Worm (Caenorhabditis elegans): ENCODE results near the gene R148.7.

Gene R148.7

DNA sequence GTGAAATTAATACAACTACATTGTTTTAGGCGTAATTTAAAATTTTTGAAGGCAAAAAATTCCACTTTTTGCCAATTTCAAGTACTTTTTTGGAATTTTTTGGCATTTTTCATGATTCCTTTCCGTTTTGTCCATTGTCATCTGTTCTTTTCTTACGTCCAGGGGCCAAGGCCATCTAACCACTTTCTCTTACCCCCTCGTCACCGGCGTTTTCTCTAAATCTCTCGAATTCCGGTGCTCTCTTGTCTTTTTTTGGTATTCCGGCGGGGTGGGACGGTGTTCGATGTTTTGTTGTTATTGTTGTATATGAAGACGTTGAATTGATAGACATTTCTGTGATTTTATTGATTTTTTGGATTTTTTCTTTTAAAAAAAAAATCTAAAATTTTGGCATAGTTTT is 36.6 kb downstream of the R148.7 start:
- TF ChIP-seq daf-16 (GFP tag; optimal IDR thresholded peaks at IDR 0.05) (no peak), daf-16 (tag; optimal IDR thresholded peaks at IDR 0.05) (no peak), nhr-25 (tag; optimal IDR thresholded peaks at IDR 0.05; ENCODE audit: borderline replicate concordance, insufficient read depth) (peak; percentile 73), nhr-28 (tag; optimal IDR thresholded peaks at IDR 0.05) (peak; percentile 23), lin-15B (tag; optimal IDR thresholded peaks at IDR 0.05) (no peak), madf-5 (GFP tag; IDR thresholded peaks at IDR 0.05) (no peak), T20F7.1 (GFP tag; optimal IDR thresholded peaks at IDR 0.05) (no peak), ztf-11 (tag; optimal IDR thresholded peaks at IDR 0.05) (no peak), jun-1 (tag; optimal IDR thresholded peaks at IDR 0.05) (no peak), lsy-2 (tag; optimal IDR thresholded peaks at IDR 0.05) (no peak), aly-2 (tag; optimal IDR thresholded peaks at IDR 0.05) (no peak), ztf-7 (tag; optimal IDR thresholded peaks at IDR 0.05) (no peak)

- TF ChIP-seq madf-9 (GFP tag; conservative IDR thresholded peaks at IDR 0.05): no peak
- TF ChIP-seq lin-15B (tag; optimal IDR thresholded peaks at IDR 0.05): no peak
- no peak for TF ChIP-seq lin-39 (tag; optimal IDR thresholded peaks at IDR 0.05)
- TF ChIP-seq mes-2 (tag; optimal IDR thresholded peaks at IDR 0.05; ENCODE audit: poor library complexity, severe bottlenecking): no peak
- TF ChIP-seq skn-1 (tag; optimal IDR thresholded peaks at IDR 0.05): no peak
- TF ChIP-seq aly-2 (tag; optimal IDR thresholded peaks at IDR 0.05): no peak
- TF ChIP-seq zfp-3 (GFP tag; conservative IDR thresholded peaks at IDR 0.05): no peak
- no peak for TF ChIP-seq tra-1 (GFP tag; IDR thresholded peaks at IDR 0.05)
- TF ChIP-seq saeg-2 (GFP tag; IDR thresholded peaks at IDR 0.05): no peak
- no peak for TF ChIP-seq nhr-77 (tag; optimal IDR thresholded peaks at IDR 0.05)
- no peak for TF ChIP-seq mxl-2 (GFP tag; conservative IDR thresholded peaks at IDR 0.05)
- TF ChIP-seq D1046.2 (GFP tag; IDR thresholded peaks at IDR 0.05): no peak
Observed at ce11 chrIII:3160490-3160889, 37.7 kb downstream of the R148.7 start.

ce11 chrIII:3154968-3155367 is 43.2 kb downstream of the R148.7 start, which contains the start of gene C44B11.1:
C44B11.1 (plus strand) TSS chrIII:3155268.
- TF ChIP-seq dpl-1 (GFP tag; optimal IDR thresholded peaks at IDR 0.05): no peak
- no peak for TF ChIP-seq mxl-2 (GFP tag; conservative IDR thresholded peaks at IDR 0.05)
- no peak for TF ChIP-seq php-3 (GFP tag; IDR thresholded peaks at IDR 0.05)
- TF ChIP-seq ceh-32 (tag; optimal IDR thresholded peaks at IDR 0.05; ENCODE audit: poor library complexity): no peak
- TF ChIP-seq spr-3 (GFP tag; optimal IDR thresholded peaks at IDR 0.05): no peak
- TF ChIP-seq hif-1 (tag; optimal IDR thresholded peaks at IDR 0.05): no peak
- no peak for TF ChIP-seq saeg-2 (GFP tag; IDR thresholded peaks at IDR 0.05)
- no peak for TF ChIP-seq lin-15B (tag; optimal IDR thresholded peaks at IDR 0.05)
- no peak for TF ChIP-seq fos-1 (tag; optimal IDR thresholded peaks at IDR 0.05)
- no peak for TF ChIP-seq F26F4.8 (GFP tag; conservative IDR thresholded peaks at IDR 0.05)
- no peak for TF ChIP-seq lir-3 (tag; optimal IDR thresholded peaks at IDR 0.05)
- no peak for TF ChIP-seq set-16 (GFP tag; IDR thresholded peaks at IDR 0.05)
- no peak for TF ChIP-seq cey-2 (tag; optimal IDR thresholded peaks at IDR 0.05; ENCODE audit: borderline replicate concordance, insufficient read depth)
- TF ChIP-seq mes-2 (tag; optimal IDR thresholded peaks at IDR 0.05; ENCODE audit: poor library complexity, severe bottlenecking): no peak
- TF ChIP-seq daf-16 (GFP tag; optimal IDR thresholded peaks at IDR 0.05): no peak
- no peak for TF ChIP-seq daf-16 (tag; optimal IDR thresholded peaks at IDR 0.05)

DNA sequence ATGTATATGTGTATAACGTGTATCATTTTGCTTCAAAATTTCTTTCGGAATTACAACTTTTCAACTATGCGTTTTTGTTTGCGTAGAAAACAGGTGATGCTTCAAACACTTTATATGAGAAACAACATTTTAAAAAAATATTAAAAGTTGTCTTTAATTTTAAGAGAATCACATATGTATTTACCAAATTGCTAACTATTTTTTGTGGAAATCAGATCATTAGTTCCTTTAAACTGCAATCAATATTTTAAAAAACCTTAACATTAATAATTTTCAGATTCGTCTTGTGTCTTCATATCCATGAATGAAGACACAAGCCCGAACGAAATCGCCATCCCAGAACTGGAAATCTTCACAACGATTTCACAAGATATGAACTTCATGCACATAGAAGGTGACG is 45.4 kb downstream of the R148.7 start, which contains the start of gene C44B11.6:
Gene C44B11.6 (plus strand): TSS at position 301 of the 400 bp plus-strand sequence.
- TF ChIP-seq saeg-2 (GFP tag; IDR thresholded peaks at IDR 0.05) (no peak), egl-43 (GFP tag; IDR thresholded peaks at IDR 0.05) (no peak)
